Fruit fly (Drosophila melanogaster) whole organism, embryonic: Measurements from ENCODE around the gene Nnp-1.

Source experiments
- Abd-B ChIP-seq: fragments of 200-800 bp; sonication (Bioruptor generic); optimal IDR thresholded peaks from 2 replicates; lab custom pipeline; 2018; ENCODE audit warnings: missing biosample characterization, mild to moderate bottlenecking, missing genetic modification characterization, moderate library complexity
- Awh ChIP-seq: fragments of 200-800 bp; sonication (Bioruptor generic); IDR thresholded peaks from 2 replicates; pipeline ENCODE4, ENCODE4 v1.3.6; 2022; ENCODE audit warnings: missing biosample characterization, missing genetic modification characterization
- CG10543 ChIP-seq: fragments of 200-800 bp; sonication (Bioruptor generic); optimal IDR thresholded peaks from 3 replicates; lab custom pipeline; 2017; ENCODE audit warnings: missing biosample characterization, mild to moderate bottlenecking, missing genetic modification characterization, moderate library complexity
- CG11456 ChIP-seq: fragments of 200-800 bp; sonication (Bioruptor generic); IDR thresholded peaks from 3 replicates; pipeline ENCODE4 v1.3.6; 2022; ENCODE audit warnings: missing biosample characterization, missing genetic modification characterization
- CG11696 ChIP-seq: fragments of 200-800 bp; sonication (Bioruptor generic); IDR thresholded peaks from 2 replicates; pipeline ENCODE4 v1.3.6; 2022; ENCODE audit warnings: missing biosample characterization, missing genetic modification characterization
- CG12659 ChIP-seq: fragments of 200-800 bp; sonication (Bioruptor generic); optimal IDR thresholded peaks from 3 replicates; lab custom pipeline; 2017; ENCODE audit warnings: mild to moderate bottlenecking, missing biosample characterization, missing genetic modification reagents, missing genetic modification characterization
- CG17359 ChIP-seq: fragments of 200-800 bp; sonication (Bioruptor generic); optimal IDR thresholded peaks from 3 replicates; lab custom pipeline; 2018; ENCODE audit warnings: missing biosample characterization, mild to moderate bottlenecking, missing genetic modification characterization, moderate library complexity
- CG17912 ChIP-seq: fragments of 200-800 bp; sonication (Bioruptor generic); optimal IDR thresholded peaks from 2 replicates; lab custom pipeline; 2018; ENCODE audit warnings: missing biosample characterization, mild to moderate bottlenecking, missing genetic modification characterization
- CG30403 ChIP-seq: fragments of 200-800 bp; sonication (Bioruptor generic); optimal IDR thresholded peaks from 3 replicates; lab custom pipeline; 2016; ENCODE audit warnings: missing biosample characterization, missing genetic modification characterization
- CG3726 ChIP-seq: fragments of 200-800 bp; sonication (Bioruptor generic); IDR thresholded peaks from 3 replicates; pipeline ENCODE4, ENCODE4 v1.3.6; 2022; ENCODE audit warnings: missing biosample characterization, missing genetic modification characterization
- CG4424 ChIP-seq: fragments of 200-800 bp; sonication (Bioruptor generic); optimal IDR thresholded peaks from 3 replicates; lab custom pipeline; 2016; ENCODE audit warnings: missing biosample characterization, missing genetic modification characterization
- CG7556 ChIP-seq: fragments of 200-800 bp; sonication (Bioruptor generic); optimal IDR thresholded peaks from 2 replicates; lab custom pipeline; 2017; ENCODE audit warnings: missing biosample characterization, mild to moderate bottlenecking, missing genetic modification characterization
- CG9727 ChIP-seq: fragments of 200-800 bp; sonication (Bioruptor generic); optimal IDR thresholded peaks from 3 replicates; lab custom pipeline; 2017; ENCODE audit warnings: missing biosample characterization, mild to moderate bottlenecking, missing genetic modification characterization
- CG9797 ChIP-seq: fragments of 200-800 bp; sonication (Bioruptor generic); optimal IDR thresholded peaks from 3 replicates; lab custom pipeline; 2018; ENCODE audit warnings: missing biosample characterization, mild to moderate bottlenecking, missing genetic modification characterization
- CHES-1-like ChIP-seq: fragments of 200-800 bp; sonication (Bioruptor generic); optimal IDR thresholded peaks from 2 replicates; lab custom pipeline; 2016; ENCODE audit warnings: missing biosample characterization, missing genetic modification characterization
- Chrac-16 ChIP-seq: fragments of 200-800 bp; sonication (Bioruptor generic); optimal IDR thresholded peaks from 3 replicates; lab custom pipeline; 2016; ENCODE audit warnings: missing biosample characterization, missing genetic modification characterization
- Dfd ChIP-seq, 2 experiments: fragments of >200 bp; optimal IDR thresholded peaks; 2 replicates each; lab custom pipeline; 2017; ENCODE audit warnings: missing biosample characterization in 2 of 2, missing genetic modification characterization in 2 of 2
- Elba2 ChIP-seq: fragments of 200-800 bp; sonication (Bioruptor generic); optimal IDR thresholded peaks from 3 replicates; lab custom pipeline; 2016; ENCODE audit warnings: missing biosample characterization, missing genetic modification characterization
- Fer1 ChIP-seq: fragments of 200-800 bp; sonication (Bioruptor generic); optimal IDR thresholded peaks from 2 replicates; lab custom pipeline; 2017; ENCODE audit warnings: missing biosample characterization, mild to moderate bottlenecking, missing genetic modification characterization
- Hr51 ChIP-seq, 2 experiments: fragments of 200-800 bp; sonication (Bioruptor generic); optimal IDR thresholded peaks; 2 replicates in 1 of 2; 3 replicates in 1 of 2; lab custom pipeline; 2016 to 2018; ENCODE audit warnings: missing biosample characterization in 2 of 2, missing genetic modification characterization in 2 of 2, mild to moderate bottlenecking in 1 of 2, moderate library complexity in 1 of 2
- Hsf ChIP-seq: fragments of 200-800 bp; sonication (Bioruptor generic); optimal IDR thresholded peaks from 3 replicates; lab custom pipeline; 2016; ENCODE audit warnings: missing biosample characterization, missing genetic modification characterization
- MESR4 ChIP-seq: fragments of 200-800 bp; sonication (Bioruptor generic); optimal IDR thresholded peaks from 2 replicates; lab custom pipeline; 2018; ENCODE audit warnings: missing biosample characterization, mild to moderate bottlenecking, missing genetic modification characterization, moderate library complexity
- MTF-1 ChIP-seq: fragments of 200-800 bp; sonication (Bioruptor generic); optimal IDR thresholded peaks from 2 replicates; lab custom pipeline; 2018; ENCODE audit warnings: missing biosample characterization, mild to moderate bottlenecking, missing genetic modification characterization, borderline replicate concordance
- Mes4 ChIP-seq: fragments of 200-800 bp; sonication (Bioruptor generic); optimal IDR thresholded peaks from 2 replicates; lab custom pipeline; 2016; ENCODE audit warnings: missing biosample characterization, missing genetic modification characterization
- NC2α ChIP-seq: fragments of 200-800 bp; sonication (Bioruptor generic); optimal IDR thresholded peaks from 2 replicates; lab custom pipeline; 2016; ENCODE audit warnings: missing biosample characterization, missing genetic modification characterization
- Oaz ChIP-seq: fragments of 200-800 bp; sonication (Bioruptor generic); IDR thresholded peaks from 2 replicates; pipeline ENCODE4 v1.3.6; 2022; ENCODE audit warnings: missing biosample characterization, missing genetic modification characterization
- Sox100B ChIP-seq: fragments of 200-800 bp; sonication (Bioruptor generic); optimal IDR thresholded peaks from 3 replicates; lab custom pipeline; 2018; ENCODE audit warnings: missing biosample characterization, mild to moderate bottlenecking, missing genetic modification characterization
- Sry-β ChIP-seq: fragments of 200-800 bp; sonication (Bioruptor generic); optimal IDR thresholded peaks from 2 replicates; lab custom pipeline; 2018; ENCODE audit warnings: missing biosample characterization, mild to moderate bottlenecking, missing genetic modification characterization, moderate library complexity
- Stat92E ChIP-seq, 3 experiments: fragments of >200 bp in 2 of 3; fragments of 200-800 bp in 1 of 3; sonication (Bioruptor generic) in 1 of 3; optimal IDR thresholded peaks; 2 replicates each; lab custom pipeline; 2017 to 2019; ENCODE audit warnings: missing biosample characterization in 3 of 3, missing genetic modification characterization in 3 of 3, mild to moderate bottlenecking in 1 of 3, moderate library complexity in 1 of 3
- Xrp1 ChIP-seq: fragments of 200-800 bp; sonication (Bioruptor generic); IDR thresholded peaks from 2 replicates; pipeline ENCODE4 v1.3.6; 2022; ENCODE audit warnings: missing biosample characterization, missing genetic modification characterization
- ac ChIP-seq: fragments of 200-800 bp; sonication (Bioruptor generic); optimal IDR thresholded peaks from 3 replicates; lab custom pipeline; 2017; ENCODE audit warnings: missing biosample characterization, mild to moderate bottlenecking, missing genetic modification characterization
- aop ChIP-seq: fragments of 200-800 bp; sonication (Bioruptor generic); IDR thresholded peaks from 2 replicates; pipeline ENCODE4 v1.3.6; 2022; ENCODE audit warnings: missing biosample characterization, missing genetic modification characterization
- bbx ChIP-seq: fragments of 200-800 bp; sonication (Bioruptor generic); IDR thresholded peaks from 2 replicates; pipeline ENCODE4 v1.3.6; 2022; ENCODE audit warnings: missing biosample characterization, missing genetic modification characterization; ENCODE audit not compliant: partially characterized antibody
- br ChIP-seq: fragments of >200 bp; optimal IDR thresholded peaks from 2 replicates; lab custom pipeline; 2017
- crc ChIP-seq: fragments of 200-800 bp; sonication (Bioruptor generic); optimal IDR thresholded peaks from 2 replicates; lab custom pipeline; 2016; ENCODE audit warnings: missing biosample characterization, missing genetic modification characterization
- ind ChIP-seq: fragments of 200-800 bp; sonication (Bioruptor generic); optimal IDR thresholded peaks from 3 replicates; lab custom pipeline; 2016; ENCODE audit warnings: missing biosample characterization, missing genetic modification characterization
- jumu ChIP-seq: fragments of 200-800 bp; sonication (Bioruptor generic); optimal IDR thresholded peaks from 3 replicates; lab custom pipeline; 2016; ENCODE audit warnings: missing biosample characterization, missing genetic modification characterization
- klu ChIP-seq: fragments of 200-800 bp; sonication (Bioruptor generic); IDR thresholded peaks from 2 replicates; pipeline ENCODE4 v1.3.6; 2022; ENCODE audit warnings: missing biosample characterization, missing genetic modification characterization
- lbe ChIP-seq: fragments of 200-800 bp; sonication (Bioruptor generic); optimal IDR thresholded peaks from 2 replicates; lab custom pipeline; 2016; ENCODE audit warnings: missing biosample characterization, mild to moderate bottlenecking, missing genetic modification characterization
- lmd ChIP-seq: fragments of 200-800 bp; sonication (Bioruptor generic); IDR thresholded peaks from 2 replicates; pipeline ENCODE4 v1.3.6; 2022; ENCODE audit warnings: missing biosample characterization, missing genetic modification characterization
- nerfin-1 ChIP-seq: fragments of 200-800 bp; sonication (Bioruptor generic); optimal IDR thresholded peaks from 3 replicates; lab custom pipeline; 2019; ENCODE audit warnings: missing biosample characterization, mild to moderate bottlenecking, missing genetic modification characterization, moderate library complexity
- row ChIP-seq: fragments of 200-800 bp; sonication (Bioruptor generic); IDR thresholded peaks from 3 replicates; pipeline ENCODE4 v1.3.6; 2022; ENCODE audit warnings: missing biosample characterization, missing genetic modification characterization
- tna ChIP-seq: fragments of 200-800 bp; sonication (Bioruptor generic); IDR thresholded peaks from 2 replicates; pipeline ENCODE4 v1.3.6; 2022; ENCODE audit warnings: missing biosample characterization, missing genetic modification characterization; ENCODE audit not compliant: partially characterized antibody
- toy ChIP-seq: fragments of 200-800 bp; sonication (Bioruptor generic); IDR thresholded peaks from 2 replicates; pipeline ENCODE4 v1.3.6; 2022; ENCODE audit warnings: missing biosample characterization, missing genetic modification characterization
- ttk ChIP-seq: fragments of 200-800 bp; sonication (Bioruptor generic); IDR thresholded peaks from 2 replicates; pipeline ENCODE4 v2.1.2; 2022; ENCODE audit warnings: missing biosample characterization, missing genetic modification characterization
- wor ChIP-seq: fragments of 200-800 bp; sonication (Bioruptor generic); IDR thresholded peaks from 2 replicates; pipeline ENCODE4 v1.3.6; 2022; ENCODE audit warnings: missing biosample characterization, missing genetic modification characterization
- yki ChIP-seq: fragments of >200 bp; optimal IDR thresholded peaks from 3 replicates; lab custom pipeline; 2018
- zen ChIP-seq: fragments of 200-800 bp; sonication (Bioruptor generic); optimal IDR thresholded peaks from 3 replicates; lab custom pipeline; 2018; ENCODE audit warnings: missing biosample characterization, mild to moderate bottlenecking, missing genetic modification characterization, moderate library complexity
- zen2 ChIP-seq: fragments of 200-800 bp; sonication (Bioruptor generic); IDR thresholded peaks from 3 replicates; pipeline ENCODE4 v1.3.6; 2022; ENCODE audit warnings: missing biosample characterization, missing genetic modification characterization; ENCODE audit not compliant: partially characterized antibody

The Nnp-1 gene

DNA sequence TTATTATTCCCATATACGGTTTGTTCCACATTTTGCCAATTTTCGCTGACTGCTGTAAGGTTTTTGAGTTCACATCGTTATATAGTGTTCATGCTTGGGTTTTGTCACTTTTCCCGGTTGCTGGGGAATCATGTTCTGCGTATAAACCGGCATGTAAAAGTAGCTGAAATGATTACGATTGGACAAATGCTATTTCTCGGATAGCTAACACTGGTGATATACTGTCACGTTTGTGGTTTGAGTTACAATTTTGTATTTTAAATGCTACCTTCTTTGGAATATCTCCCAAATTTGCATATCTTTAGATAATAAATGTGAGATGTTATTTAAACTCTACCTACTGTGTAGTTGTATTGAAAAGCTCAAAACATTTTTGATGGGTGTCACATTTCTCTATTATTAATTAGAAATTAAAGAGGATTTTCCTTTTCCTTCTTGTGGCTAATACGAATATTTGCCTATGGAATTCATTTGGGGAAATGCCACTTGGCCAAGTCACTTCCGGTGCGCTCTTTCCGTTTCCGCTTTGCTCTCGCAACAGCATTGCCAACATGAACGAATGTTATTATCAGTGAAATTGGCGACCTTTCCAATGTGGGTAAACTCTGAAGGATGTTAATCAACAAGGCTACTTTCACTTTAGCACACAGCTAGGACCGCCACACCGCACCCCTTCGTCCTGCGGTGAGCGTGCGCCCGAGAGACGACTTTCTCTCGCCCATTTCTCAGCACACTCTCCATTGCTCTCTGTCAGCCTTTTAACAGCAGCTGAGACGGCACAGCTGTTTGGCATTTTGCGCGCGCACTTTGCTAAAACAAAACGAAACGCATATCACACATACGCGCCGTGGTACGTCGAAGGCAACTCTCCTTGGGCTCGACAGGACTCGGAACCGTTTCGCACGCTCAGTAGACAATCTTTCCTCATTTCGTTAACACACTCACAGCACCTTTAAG is 48.8 kb upstream of the Nnp-1 start, which contains the start of the genes CG16956, CG42784 and CG43850 (continued):
- TF ChIP-seq nerfin-1 (tag; lab: Kevin White, UChicago) (no peak), klu (GFP tag; lab: Robert Waterston, UW) (no peak), CHES-1-like (GFP tag; lab: Kevin White, UChicago) (no peak), crc (GFP tag; lab: Kevin White, UChicago) (no peak), Dfd (GFP tag; optimal IDR thresholded peaks at IDR 0.05; lab: Kevin White, UChicago) (no peak), CG10543 (GFP tag; lab: Kevin White, UChicago) (peak; percentile 83), br (lab: Kevin White, UChicago) (no peak), Chrac-16 (GFP tag; lab: Kevin White, UChicago) (no peak), Hsf (GFP tag; lab: Kevin White, UChicago) (peak; percentile 17), CG9727 (GFP tag; lab: Kevin White, UChicago) (peak; percentile 56), yki (lab: Kevin White, UChicago) (no peak), CG4424 (GFP tag; lab: Kevin White, UChicago) (no peak), ac (GFP tag; lab: Kevin White, UChicago) (no peak), Elba2 (no peak), CG11456 (GFP tag; lab: Robert Waterston, UW) (no peak), CG12659 (GFP tag; lab: Kevin White, UChicago) (peak; percentile 63), zen2 (GFP tag; lab: Robert Waterston, UW) (no peak), jumu (no peak), CG3726 (GFP tag; lab: Robert Waterston, UW) (no peak), lmd (GFP tag; lab: Robert Waterston, UW) (no peak), lbe (GFP tag; lab: Kevin White, UChicago) (no peak), tna (no peak), MESR4 (GFP tag; lab: Kevin White, UChicago) (peak; percentile 11), Mes4 (peak; percentile 23), ttk (peak; percentile 41; the same call in 1 of the 2 replicates), NC2α (GFP tag; lab: Kevin White, UChicago) (no peak), CG17359 (tag; lab: Kevin White, UChicago) (no peak), Hr51 (GFP tag; optimal IDR thresholded peaks at IDR 0.05; lab: Kevin White, UChicago) (peak in 1 of 2 experiments; percentile 69), CG30403 (GFP tag; lab: Kevin White, UChicago) (no peak), Fer1 (GFP tag; lab: Kevin White, UChicago) (peak; percentile 92), CG9797 (GFP tag; lab: Kevin White, UChicago) (no peak), toy (GFP tag; lab: Robert Waterston, UW) (no peak), row (no peak), Oaz (no peak), wor (GFP tag; lab: Robert Waterston, UW) (no peak), bbx (GFP tag; lab: Robert Waterston, UW) (no peak), Abd-B (GFP tag; lab: Kevin White, UChicago) (no peak), Sox100B (GFP tag; lab: Kevin White, UChicago) (peak; percentile 54), CG7556 (GFP tag; lab: Kevin White, UChicago) (peak; percentile 48), ind (GFP tag; lab: Kevin White, UChicago) (no peak), MTF-1 (GFP tag; lab: Kevin White, UChicago) (peak; percentile 84), CG17912 (peak; percentile 71), CG11696 (0 out of 2 replicates have a peak, but pooled peaks have one; percentile 20), Xrp1 (no peak), aop (GFP tag; lab: Robert Waterston, UW) (no peak), Awh (GFP tag; lab: Robert Waterston, UW) (no peak), zen (tag; lab: Kevin White, UChicago) (no peak), Sry-β (GFP tag; lab: Kevin White, UChicago) (no peak), Stat92E (GFP tag; optimal IDR thresholded peaks at IDR 0.05; lab: Kevin White, UChicago) (no peak)
